Fruit fly (Drosophila melanogaster) whole organism, embryonic: ENCODE measurements around the gene g.

Source experiments
- Atf6 ChIP-seq: fragments of 200-800 bp; sonication (Bioruptor generic); IDR thresholded peaks from 2 replicates; pipeline ENCODE4 v1.3.6; 2022; ENCODE audit warnings: missing biosample characterization, missing genetic modification characterization
- BEAF-32 ChIP-seq: fragments of 200-800 bp; sonication (Bioruptor generic); optimal IDR thresholded peaks from 3 replicates; lab custom pipeline; 2017; ENCODE audit warnings: missing biosample characterization, missing genetic modification characterization, mild to moderate bottlenecking, moderate library complexity, missing genetic modification reagents
- CG10959 ChIP-seq: fragments of 200-800 bp; sonication (Bioruptor generic); IDR thresholded peaks from 2 replicates; pipeline ENCODE4 v1.3.6; 2022; ENCODE audit warnings: missing biosample characterization, missing genetic modification characterization
- CG11695 ChIP-seq: fragments of 200-800 bp; sonication (Bioruptor generic); IDR thresholded peaks from 3 replicates; pipeline ENCODE4 v1.3.6; 2022; ENCODE audit warnings: missing biosample characterization, missing genetic modification characterization
- CG12942 ChIP-seq: fragments of 200-800 bp; sonication (Bioruptor generic); optimal IDR thresholded peaks from 3 replicates; lab custom pipeline; 2016; ENCODE audit warnings: missing biosample characterization, missing genetic modification characterization
- CG1602 ChIP-seq: fragments of 200-800 bp; sonication (Bioruptor generic); optimal IDR thresholded peaks from 3 replicates; lab custom pipeline; 2016; ENCODE audit warnings: missing biosample characterization, missing genetic modification characterization
- CG1647 ChIP-seq: fragments of 200-800 bp; sonication (Bioruptor generic); optimal IDR thresholded peaks from 3 replicates; lab custom pipeline; 2016; ENCODE audit warnings: missing biosample characterization, missing genetic modification characterization
- CG2202 ChIP-seq: fragments of 200-800 bp; sonication (Bioruptor generic); optimal IDR thresholded peaks from 2 replicates; lab custom pipeline; 2018; ENCODE audit warnings: missing biosample characterization, mild to moderate bottlenecking, missing genetic modification characterization
- CG34422 ChIP-seq: fragments of 200-800 bp; sonication (Bioruptor generic); IDR thresholded peaks from 3 replicates; pipeline ENCODE4 v1.3.6; 2022; ENCODE audit warnings: missing biosample characterization, missing genetic modification characterization
- CG3847 ChIP-seq: fragments of 200-800 bp; sonication (Bioruptor generic); IDR thresholded peaks from 2 replicates; pipeline ENCODE4 v1.3.6; 2022; ENCODE audit warnings: missing biosample characterization, missing genetic modification characterization
- CG4820 ChIP-seq: fragments of 200-800 bp; sonication (Bioruptor generic); optimal IDR thresholded peaks from 3 replicates; lab custom pipeline; 2016; ENCODE audit warnings: missing biosample characterization, missing genetic modification characterization
- CG6654 ChIP-seq: fragments of 200-800 bp; sonication (Bioruptor generic); optimal IDR thresholded peaks from 2 replicates; lab custom pipeline; 2017; ENCODE audit warnings: missing biosample characterization, mild to moderate bottlenecking, missing genetic modification characterization
- CG7372 ChIP-seq: fragments of 200-800 bp; sonication (Bioruptor generic); IDR thresholded peaks from 2 replicates; pipeline ENCODE4 v1.3.6; 2022; ENCODE audit warnings: missing biosample characterization, missing genetic modification characterization
- CG7987 ChIP-seq: fragments of 200-800 bp; sonication (Bioruptor generic); optimal IDR thresholded peaks from 2 replicates; lab custom pipeline; 2018; ENCODE audit warnings: missing biosample characterization, mild to moderate bottlenecking, missing genetic modification characterization, moderate library complexity
- CG8290 ChIP-seq, 3 experiments: fragments of 200-800 bp; sonication (Bioruptor generic); optimal IDR thresholded peaks; 2 replicates each; lab custom pipeline; 2016 to 2019; ENCODE audit warnings: missing biosample characterization in 3 of 3, missing genetic modification characterization in 3 of 3, mild to moderate bottlenecking in 2 of 3, moderate library complexity in 1 of 3
- CG9797 ChIP-seq: fragments of 200-800 bp; sonication (Bioruptor generic); optimal IDR thresholded peaks from 3 replicates; lab custom pipeline; 2018; ENCODE audit warnings: missing biosample characterization, mild to moderate bottlenecking, missing genetic modification characterization
- D ChIP-seq, 2 experiments: fragments of 200-800 bp in 1 of 2; fragments of >200 bp in 1 of 2; sonication (Bioruptor generic) in 1 of 2; optimal IDR thresholded peaks; 2 replicates in 1 of 2; 3 replicates in 1 of 2; lab custom pipeline; 2017; ENCODE audit warnings: mild to moderate bottlenecking in 1 of 2, missing biosample characterization in 1 of 2, missing genetic modification characterization in 1 of 2, missing genetic modification reagents in 1 of 2
- D19B ChIP-seq: fragments of 200-800 bp; sonication (Bioruptor generic); optimal IDR thresholded peaks from 2 replicates; lab custom pipeline; 2017; ENCODE audit warnings: missing biosample characterization, mild to moderate bottlenecking, missing genetic modification characterization
- Dfd ChIP-seq, 2 experiments: fragments of >200 bp; optimal IDR thresholded peaks; 2 replicates each; lab custom pipeline; 2017; ENCODE audit warnings: missing biosample characterization in 2 of 2, missing genetic modification characterization in 2 of 2
- Eip74EF ChIP-seq, 2 experiments: fragments of 200-800 bp in 1 of 2; fragments of >200 bp in 1 of 2; sonication (Bioruptor generic) in 1 of 2; optimal IDR thresholded peaks; 2 replicates each; lab custom pipeline; 2017 to 2019; ENCODE audit warnings: missing biosample characterization in 2 of 2, missing genetic modification characterization in 2 of 2, mild to moderate bottlenecking in 1 of 2, moderate library complexity in 1 of 2
- Gsc ChIP-seq: fragments of 200-800 bp; sonication (Bioruptor generic); IDR thresholded peaks from 2 replicates; pipeline ENCODE4 v1.3.6; 2022; ENCODE audit warnings: missing biosample characterization, missing genetic modification characterization
- H2.0 ChIP-seq: fragments of 200-800 bp; sonication (Bioruptor generic); IDR thresholded peaks from 2 replicates; pipeline ENCODE4 v1.3.6; 2022; ENCODE audit warnings: missing biosample characterization, missing genetic modification characterization
- HmgD ChIP-seq: fragments of 200-800 bp; sonication (Bioruptor generic); optimal IDR thresholded peaks from 3 replicates; lab custom pipeline; 2016; ENCODE audit warnings: missing biosample characterization, missing genetic modification characterization
- Hmr ChIP-seq: fragments of 200-800 bp; sonication (Bioruptor generic); optimal IDR thresholded peaks from 3 replicates; lab custom pipeline; 2017; ENCODE audit warnings: mild to moderate bottlenecking, missing biosample characterization, missing genetic modification reagents, missing genetic modification characterization
- Hr78 ChIP-seq, 2 experiments: fragments of 200-800 bp in 1 of 2; fragments of >200 bp in 1 of 2; sonication (Bioruptor generic) in 1 of 2; optimal IDR thresholded peaks; 2 replicates each; lab custom pipeline; 2017 to 2019; ENCODE audit warnings: missing biosample characterization in 2 of 2, missing genetic modification characterization in 2 of 2, mild to moderate bottlenecking in 1 of 2, moderate library complexity in 1 of 2
- Max ChIP-seq: fragments of 200-800 bp; sonication (Bioruptor generic); optimal IDR thresholded peaks from 2 replicates; lab custom pipeline; 2016; ENCODE audit warnings: missing biosample characterization, mild to moderate bottlenecking, missing genetic modification characterization
- Med ChIP-seq: fragments of 200-800 bp; sonication (Bioruptor generic); peaks from one replicate; lab custom pipeline; 2016; ENCODE audit warnings: missing biosample characterization, missing genetic modification characterization, mild to moderate bottlenecking, inconsistent platforms, moderate library complexity
- Rfx ChIP-seq: fragments of 200-800 bp; sonication (Bioruptor generic); IDR thresholded peaks from 2 replicates; pipeline ENCODE4 v1.3.6; 2022; ENCODE audit warnings: missing biosample characterization, missing genetic modification characterization
- ap ChIP-seq: fragments of 200-800 bp; sonication (Bioruptor generic); IDR thresholded peaks from 2 replicates; pipeline ENCODE4 v1.3.6; 2022; ENCODE audit warnings: missing biosample characterization, missing genetic modification characterization
- ash1 ChIP-seq: fragments of 200-800 bp; sonication (Bioruptor generic); optimal IDR thresholded peaks from 2 replicates; lab custom pipeline; 2018; ENCODE audit warnings: missing biosample characterization, mild to moderate bottlenecking, missing genetic modification characterization
- bcd ChIP-seq: fragments of 200-800 bp; sonication (Bioruptor generic); optimal IDR thresholded peaks from 2 replicates; lab custom pipeline; 2017; ENCODE audit warnings: missing biosample characterization, mild to moderate bottlenecking, missing genetic modification characterization
- bigmax ChIP-seq: fragments of 200-800 bp; sonication (Bioruptor generic); optimal IDR thresholded peaks from 2 replicates; lab custom pipeline; 2018; ENCODE audit warnings: missing biosample characterization, mild to moderate bottlenecking, missing genetic modification characterization
- dmrt11E ChIP-seq: fragments of 200-800 bp; sonication (Bioruptor generic); optimal IDR thresholded peaks from 3 replicates; lab custom pipeline; 2018; ENCODE audit warnings: missing biosample characterization, mild to moderate bottlenecking, missing genetic modification characterization, moderate library complexity
- dpn ChIP-seq, 2 experiments: fragments of 200-800 bp; sonication (Bioruptor generic); optimal IDR thresholded peaks; 3 replicates each; lab custom pipeline; 2016; ENCODE audit warnings: missing biosample characterization in 2 of 2, missing genetic modification characterization in 2 of 2
- eve ChIP-seq, 2 experiments: fragments of >200 bp; optimal IDR thresholded peaks; 2 replicates each; lab custom pipeline; 2017; ENCODE audit warnings: missing biosample characterization in 2 of 2, missing genetic modification characterization in 2 of 2
- ftz-f1 ChIP-seq: fragments of 200-800 bp; sonication (Bioruptor generic); optimal IDR thresholded peaks from 2 replicates; lab custom pipeline; 2016; ENCODE audit warnings: missing biosample characterization, missing genetic modification characterization
- gcm ChIP-seq: fragments of 200-800 bp; sonication (Bioruptor generic); optimal IDR thresholded peaks from 2 replicates; lab custom pipeline; 2019; ENCODE audit warnings: missing biosample characterization, mild to moderate bottlenecking, missing genetic modification characterization, moderate library complexity
- gcm2 ChIP-seq: fragments of 200-800 bp; sonication (Bioruptor generic); optimal IDR thresholded peaks from 2 replicates; lab custom pipeline; 2016; ENCODE audit warnings: missing biosample characterization, missing genetic modification characterization
- gem ChIP-seq: fragments of 200-800 bp; sonication (Bioruptor generic); optimal IDR thresholded peaks from 2 replicates; lab custom pipeline; 2019; ENCODE audit warnings: missing biosample characterization, mild to moderate bottlenecking, missing genetic modification characterization, moderate library complexity
- gt ChIP-seq: fragments of 200-800 bp; sonication (Bioruptor generic); IDR thresholded peaks from 2 replicates; pipeline ENCODE4 v1.3.6; 2022; ENCODE audit warnings: missing biosample characterization, missing genetic modification characterization
- luna ChIP-seq: fragments of 200-800 bp; sonication (Bioruptor generic); optimal IDR thresholded peaks from 2 replicates; lab custom pipeline; 2016; ENCODE audit warnings: missing biosample characterization, missing genetic modification characterization
- mam ChIP-seq: fragments of 200-800 bp; sonication (Bioruptor generic); optimal IDR thresholded peaks from 3 replicates; lab custom pipeline; 2016; ENCODE audit warnings: missing biosample characterization, missing genetic modification characterization
- ranshi ChIP-seq: fragments of 200-800 bp; sonication (Bioruptor generic); IDR thresholded peaks from 2 replicates; pipeline ENCODE4 v1.3.6; 2022; ENCODE audit warnings: missing biosample characterization, missing genetic modification characterization
- rib ChIP-seq: fragments of 200-800 bp; sonication (Bioruptor generic); IDR thresholded peaks from 2 replicates; pipeline ENCODE4 v1.3.6; 2022; ENCODE audit warnings: missing biosample characterization, missing genetic modification characterization
- run ChIP-seq: fragments of 200-800 bp; sonication (Bioruptor generic); optimal IDR thresholded peaks from 3 replicates; lab custom pipeline; 2018; ENCODE audit warnings: missing biosample characterization, mild to moderate bottlenecking, missing genetic modification characterization
- sob ChIP-seq: fragments of 200-800 bp; sonication (Bioruptor generic); IDR thresholded peaks from 2 replicates; pipeline ENCODE4 v1.3.6; 2022; ENCODE audit warnings: missing biosample characterization, missing genetic modification characterization
- sr ChIP-seq: fragments of 200-800 bp; sonication (Bioruptor generic); IDR thresholded peaks from 3 replicates; pipeline ENCODE4 v1.3.6; 2022; ENCODE audit warnings: missing biosample characterization, missing genetic modification characterization
- sug ChIP-seq: fragments of 200-800 bp; optimal IDR thresholded peaks from 2 replicates; lab custom pipeline; 2019; ENCODE audit warnings: missing biosample characterization, mild to moderate bottlenecking, missing genetic modification characterization, moderate library complexity
- trh ChIP-seq: fragments of 200-800 bp; sonication (Bioruptor generic); optimal IDR thresholded peaks from 2 replicates; lab custom pipeline; 2016; ENCODE audit warnings: missing biosample characterization, missing genetic modification characterization
- z ChIP-seq: fragments of 200-800 bp; sonication (Bioruptor generic); IDR thresholded peaks from 3 replicates; pipeline ENCODE4 v1.3.6; 2022; ENCODE audit warnings: missing biosample characterization, missing genetic modification characterization

Gene g

DNA sequence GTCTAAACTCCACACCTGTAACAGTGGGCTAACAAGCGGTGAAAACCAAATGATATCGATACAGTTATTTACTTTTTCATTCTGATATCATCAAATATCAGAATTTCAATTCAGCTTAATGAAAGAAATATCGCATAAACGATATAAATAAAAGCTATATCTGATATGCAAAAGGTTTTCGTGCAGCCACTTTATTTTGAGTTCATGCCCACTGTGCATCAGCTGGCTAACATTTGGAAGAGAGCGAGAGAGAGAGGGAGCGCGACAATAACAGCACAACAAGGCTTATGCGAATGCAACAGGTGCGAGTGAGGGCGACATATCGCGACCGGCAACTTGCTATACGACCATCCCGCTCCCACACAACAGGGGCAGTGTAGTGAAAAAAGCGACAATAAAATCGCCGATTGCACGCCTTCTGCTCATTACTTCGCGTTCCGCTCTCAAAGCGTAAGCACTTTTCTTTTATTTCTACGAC, 3.4 kb upstream of the g start, which contains the start of gene CG11151:
TSS of gene CG11151 (plus strand) at position 334 of the 478 bp plus-strand sequence.
- TF ChIP-seq ap (GFP tag; lab: Robert Waterston, UW): peak; percentile 86
- TF ChIP-seq CG12942 (GFP tag; lab: Kevin White, UChicago): peak; percentile 96
- TF ChIP-seq ftz-f1 (GFP tag; lab: Kevin White, UChicago): no peak
- peak; percentile 94 for TF ChIP-seq CG2202 (tag; lab: Kevin White, UChicago)
- peak; percentile 91 for TF ChIP-seq CG8290 (GFP tag; optimal IDR thresholded peaks at IDR 0.05; lab: Kevin White, UChicago)
- TF ChIP-seq CG8290 (tag; optimal IDR thresholded peaks at IDR 0.05; lab: Kevin White, UChicago): peak; percentile 78 to 98
- peak; percentile 90 for TF ChIP-seq D19B
- peak; percentile 96 for TF ChIP-seq CG1602 (GFP tag; lab: Kevin White, UChicago)
- peak; percentile 94 for TF ChIP-seq sob (GFP tag; lab: Robert Waterston, UW)
- peak; percentile 95 for TF ChIP-seq ranshi (GFP tag; lab: Robert Waterston, UW)
- TF ChIP-seq ash1 (GFP tag; lab: Kevin White, UChicago): peak; percentile 82
- TF ChIP-seq bcd (GFP tag; lab: Kevin White, UChicago): peak; percentile 96
- peak; percentile 97 for TF ChIP-seq gcm (GFP tag; lab: Kevin White, UChicago)
- TF ChIP-seq bigmax (GFP tag; lab: Kevin White, UChicago): peak; percentile 46
- no peak for TF ChIP-seq Dfd (GFP tag; optimal IDR thresholded peaks at IDR 0.05; lab: Kevin White, UChicago)
- TF ChIP-seq sr (GFP tag; lab: Robert Waterston, UW): peak; percentile 61; the same call in 1 of the 3 replicates
- TF ChIP-seq sug: peak; percentile 93
- TF ChIP-seq CG3847: peak; percentile 92
- peak; percentile 80 for TF ChIP-seq gt (GFP tag; lab: Robert Waterston, UW)
- TF ChIP-seq rib (GFP tag; lab: Robert Waterston, UW): peak; percentile 90
- peak; percentile 99 for TF ChIP-seq gem (tag; lab: Kevin White, UChicago)
- TF ChIP-seq CG7987 (GFP tag; lab: Kevin White, UChicago): peak; percentile 91
- TF ChIP-seq H2.0 (GFP tag; lab: Robert Waterston, UW): peak; percentile 96
- TF ChIP-seq CG9797 (GFP tag; lab: Kevin White, UChicago): peak; percentile 6
- TF ChIP-seq dmrt11E: peak; percentile 97
- TF ChIP-seq z (GFP tag; lab: Robert Waterston, UW): peak; percentile 47; the same call in 1 of the 3 replicates
- TF ChIP-seq CG7372 (GFP tag; lab: Robert Waterston, UW): peak; percentile 94
- TF ChIP-seq CG34422 (GFP tag; lab: Robert Waterston, UW): peak; percentile 94
- peak in 1 of 2 experiments; percentile 93 for TF ChIP-seq Eip74EF (GFP tag; optimal IDR thresholded peaks at IDR 0.05; lab: Kevin White, UChicago)
- peak; percentile 40 for TF ChIP-seq BEAF-32
- TF ChIP-seq Gsc (GFP tag; lab: Robert Waterston, UW): no peak; the same call in 1 of the 2 replicates
- TF ChIP-seq gcm2 (GFP tag; lab: Kevin White, UChicago): peak; percentile 90
- TF ChIP-seq Rfx (GFP tag; lab: Robert Waterston, UW): peak; percentile 96
- peak; percentile 94 for TF ChIP-seq CG4820 (GFP tag; lab: Kevin White, UChicago)
- TF ChIP-seq Hmr (GFP tag; lab: Kevin White, UChicago): peak; percentile 98
- TF ChIP-seq CG10959 (GFP tag; lab: Robert Waterston, UW): peak; percentile 94
- TF ChIP-seq CG1647: peak; percentile 95
- TF ChIP-seq HmgD (GFP tag; lab: Kevin White, UChicago): peak; percentile 93
- peak; percentile 87 for TF ChIP-seq trh (GFP tag; lab: Kevin White, UChicago)
- peak; percentile 97 for TF ChIP-seq mam
- peak; percentile 96 for TF ChIP-seq Atf6 (GFP tag; lab: Robert Waterston, UW)
- peak; percentile 91 for TF ChIP-seq luna (GFP tag; lab: Kevin White, UChicago)
- TF ChIP-seq run (tag; lab: Kevin White, UChicago): peak; percentile 93
- peak in 1 of 2 experiments; percentile 69 for TF ChIP-seq Hr78 (GFP tag; optimal IDR thresholded peaks at IDR 0.05; lab: Kevin White, UChicago)
- TF ChIP-seq Med: peak; percentile 100
- TF ChIP-seq CG6654 (GFP tag; lab: Kevin White, UChicago): peak; percentile 88
- peak; percentile 96 for TF ChIP-seq Max (GFP tag; lab: Kevin White, UChicago)
- TF ChIP-seq D (optimal IDR thresholded peaks at IDR 0.05; lab: Kevin White, UChicago): no peak
- TF ChIP-seq D (GFP tag; optimal IDR thresholded peaks at IDR 0.05; lab: Kevin White, UChicago): peak; percentile 95
- TF ChIP-seq dpn (GFP tag; optimal IDR thresholded peaks at IDR 0.05; lab: Kevin White, UChicago): peak; percentile 97
- TF ChIP-seq eve (GFP tag; optimal IDR thresholded peaks at IDR 0.05; lab: Kevin White, UChicago): peak in 1 of 2 experiments; percentile 35
- peak; percentile 96 for TF ChIP-seq CG11695
